Worm (Caenorhabditis elegans) whole organism, early embryonic: ENCODE results near the gene egl-21.

Source experiments
- B0310.2 ChIP-seq: sonication (generic microtip); optimal IDR thresholded peaks from 2 replicates; lab custom pipeline; 2016; ENCODE audit warnings: mild to moderate bottlenecking, missing genetic modification characterization, missing compliant biosample characterization
- aly-1 ChIP-seq: sonication (generic microtip); optimal IDR thresholded peaks from 2 replicates; lab custom pipeline; 2016; ENCODE audit warnings: missing genetic modification characterization, missing compliant biosample characterization
- ama-1 ChIP-seq: fragments of 150-350 bp; optimal IDR thresholded peaks from 2 replicates; lab custom pipeline; 2014
- ceh-36 ChIP-seq: sonication (generic microtip); optimal IDR thresholded peaks from 2 replicates; lab custom pipeline; 2016; ENCODE audit warnings: missing genetic modification characterization, inconsistent platforms, missing compliant biosample characterization
- flt-1 ChIP-seq: fragments of 200-800 bp; sonication (Bioruptor generic); IDR thresholded peaks from 2 replicates; pipeline ENCODE4 v1.3.6; 2022; ENCODE audit warnings: missing genetic modification characterization, missing compliant biosample characterization
- hmbx-1 ChIP-seq: sonication (generic microtip); optimal IDR thresholded peaks from 2 replicates; lab custom pipeline; 2016; ENCODE audit warnings: mild to moderate bottlenecking, missing genetic modification characterization, missing compliant biosample characterization
- hmg-4 ChIP-seq: fragments of 200-800 bp; sonication (Bioruptor generic); optimal IDR thresholded peaks from 2 replicates; lab custom pipeline; 2018; ENCODE audit warnings: mild to moderate bottlenecking, missing genetic modification characterization, missing compliant biosample characterization
- hnd-1 ChIP-seq: sonication (generic microtip); optimal IDR thresholded peaks from 2 replicates; lab custom pipeline; 2016; ENCODE audit warnings: missing genetic modification characterization, missing compliant biosample characterization
- scrt-1 ChIP-seq: fragments of 200-800 bp; sonication (Bioruptor generic); IDR thresholded peaks from 2 replicates; pipeline ENCODE4 v1.3.6; 2022; ENCODE audit warnings: missing genetic modification characterization, missing compliant biosample characterization
- tbx-11 ChIP-seq: fragments of 200-800 bp; sonication (Bioruptor generic); IDR thresholded peaks from 2 replicates; pipeline ENCODE4 v1.3.6; 2022; ENCODE audit warnings: missing genetic modification characterization, missing compliant biosample characterization
- tbx-37 ChIP-seq: fragments of 200-800 bp; sonication (Bioruptor generic); conservative IDR thresholded peaks from 2 replicates; pipeline ENCODE4 v1.3.6; 2022; ENCODE audit warnings: missing genetic modification reagents, missing genetic modification characterization, missing compliant biosample characterization

DNA sequence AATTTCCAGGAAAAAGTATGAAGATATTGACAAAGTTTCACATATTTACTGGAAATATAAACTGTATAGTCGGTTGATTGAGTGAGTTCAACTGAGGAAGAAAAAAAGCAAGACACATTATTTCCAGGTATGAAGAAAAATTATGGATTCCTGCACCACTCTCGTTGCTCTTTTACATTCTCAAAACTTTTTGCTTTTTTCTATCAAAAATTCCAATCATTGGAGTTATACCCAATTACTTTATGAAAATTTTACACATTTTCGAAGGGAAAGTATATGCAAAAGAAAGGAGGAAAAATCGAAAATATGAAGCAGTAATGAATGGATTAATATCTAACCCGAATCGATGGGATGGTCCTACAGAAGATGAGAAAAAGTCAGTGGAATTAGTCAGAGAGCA, 38.7 kb downstream of the egl-21 start:
- TF ChIP-seq flt-1 (GFP tag; lab: Robert Waterston, UW) (no peak), ama-1 (no peak), aly-1 (tag; lab: Kevin White, UChicago) (no peak), tbx-11 (GFP tag; lab: Robert Waterston, UW) (no peak), hmg-4 (GFP tag; lab: Kevin White, UChicago) (no peak), scrt-1 (GFP tag; lab: Robert Waterston, UW) (no peak), hmbx-1 (tag; lab: Kevin White, UChicago) (no peak), ceh-36 (no peak), tbx-37 (GFP tag; lab: Robert Waterston, UW) (no peak), hnd-1 (tag; lab: Kevin White, UChicago) (no peak), B0310.2 (no peak)
